Worm (Caenorhabditis elegans) whole organism, L3 larva: ENCODE measurements around the gene mdt-9.

Source experiments
- ama-1 ChIP-seq: fragments of 150-350 bp; optimal IDR thresholded peaks from 2 replicates; lab custom pipeline; 2018
- elt-2 ChIP-seq: sonication (generic microtip); optimal IDR thresholded peaks from 2 replicates; lab custom pipeline; 2016; ENCODE audit warnings: missing genetic modification reagents, mild to moderate bottlenecking, missing genetic modification characterization, missing compliant biosample characterization
- eor-1 ChIP-seq, 2 experiments: fragments of 150-350 bp; optimal IDR thresholded peaks; 2 replicates each; lab custom pipeline; 2014 to 2018; ENCODE audit warnings: missing biosample characterization in 2 of 2, missing genetic modification characterization in 2 of 2
- fkh-10 ChIP-seq: sonication (generic microtip); optimal IDR thresholded peaks from 2 replicates; lab custom pipeline; 2017; ENCODE audit warnings: missing biosample characterization, missing genetic modification reagents, missing genetic modification characterization
- mdl-1 ChIP-seq: fragments of 150-350 bp; optimal IDR thresholded peaks from 2 replicates; lab custom pipeline; 2014; ENCODE audit warnings: missing biosample characterization, missing genetic modification characterization
- mml-1 ChIP-seq: fragments of 150-350 bp; sonication (generic microtip); optimal IDR thresholded peaks from 3 replicates; lab custom pipeline; 2014; ENCODE audit warnings: missing biosample characterization, missing genetic modification characterization
- nhr-23 ChIP-seq: fragments of 150-350 bp; optimal IDR thresholded peaks from 2 replicates; lab custom pipeline; 2014; ENCODE audit warnings: missing biosample characterization, missing genetic modification reagents, missing genetic modification characterization

DNA sequence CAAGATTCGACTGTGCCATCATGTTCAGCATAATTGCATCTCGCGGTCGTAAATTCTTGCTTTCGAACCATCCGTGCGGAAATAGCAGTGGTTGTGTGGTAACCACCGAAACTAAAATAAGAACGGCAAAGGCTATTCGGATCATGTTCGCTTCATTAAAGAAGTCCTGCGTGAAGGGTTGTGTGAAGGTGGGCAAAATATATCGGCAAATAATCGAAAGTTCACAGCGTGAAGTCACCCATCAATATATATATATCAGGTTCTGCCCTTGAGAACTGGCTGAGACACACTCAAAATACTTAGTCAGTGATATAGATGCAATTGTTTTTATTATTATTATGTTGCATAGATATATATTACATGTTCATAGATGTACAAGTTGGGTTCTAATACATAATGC is 21.8 kb downstream of the mdt-9 start, which contains the start of gene Y62E10A.19:
- TF ChIP-seq fkh-10 (GFP tag; lab: Kevin White, UChicago): no peak
- no peak for TF ChIP-seq mml-1 (tag; lab: Kevin White, UChicago)
- TF ChIP-seq elt-2 (tag; lab: Kevin White, UChicago): no peak
- TF ChIP-seq eor-1 (tag; optimal IDR thresholded peaks at IDR 0.05; lab: Kevin White, UChicago): no peak
- TF ChIP-seq nhr-23 (tag; lab: Kevin White, UChicago): no peak
- TF ChIP-seq mdl-1 (tag; lab: Kevin White, UChicago): no peak
- no peak for TF ChIP-seq ama-1 (lab: Kevin White, UChicago)
